Fruit fly (Drosophila melanogaster): ENCODE measurements around the gene mura.

Gene mura

dm6 chr3R:9586663-9587248 is 35.1 kb upstream of the mura start, which contains the start of gene P58IPK (continued):
- TF ChIP-seq CG13287 (GFP tag; IDR thresholded peaks at IDR 0.05; ENCODE audit: partially characterized antibody) (peak; percentile 97), CG12659 (GFP tag; optimal IDR thresholded peaks at IDR 0.05) (peak; percentile 83), CG18262 (tag; optimal IDR thresholded peaks at IDR 0.05) (peak; percentile 35), CG8388 (GFP tag; optimal IDR thresholded peaks at IDR 0.05) (peak; percentile 27), Camta (GFP tag; optimal IDR thresholded peaks at IDR 0.05) (peak; percentile 41), CG11696 (GFP tag; IDR thresholded peaks at IDR 0.05) (no peak), CG2678 (tag; optimal IDR thresholded peaks at IDR 0.05) (no peak), jing (GFP tag; optimal IDR thresholded peaks at IDR 0.05) (no peak), CG12071 (GFP tag; optimal IDR thresholded peaks at IDR 0.05) (no peak), cg (GFP tag; optimal IDR thresholded peaks at IDR 0.05) (no peak), Dbx (GFP tag; IDR thresholded peaks at IDR 0.05) (peak; percentile 65), CG3995 (GFP tag; optimal IDR thresholded peaks at IDR 0.05) (peak; percentile 100), schlank (tag; optimal IDR thresholded peaks at IDR 0.05) (peak; percentile 25), CG15479 (GFP tag; optimal IDR thresholded peaks at IDR 0.05) (no peak), CG18599 (GFP tag; optimal IDR thresholded peaks at IDR 0.05) (peak; percentile 54), NC2α (GFP tag; optimal IDR thresholded peaks at IDR 0.05) (peak; percentile 28), slou (GFP tag; optimal IDR thresholded peaks at IDR 0.05) (no peak), CG5245 (GFP tag; optimal IDR thresholded peaks at IDR 0.05) (peak; percentile 30), pzg (GFP tag; optimal IDR thresholded peaks at IDR 0.05) (peak; percentile 92), CG17912 (GFP tag; optimal IDR thresholded peaks at IDR 0.05) (no peak), chn (GFP tag; optimal IDR thresholded peaks at IDR 0.05) (peak; percentile 66), TFAM (GFP tag; optimal IDR thresholded peaks at IDR 0.05) (no peak), corto (GFP tag; optimal IDR thresholded peaks at IDR 0.05) (no peak), CG9437 (GFP tag; optimal IDR thresholded peaks at IDR 0.05) (peak; percentile 26), Dll (GFP tag; IDR thresholded peaks at IDR 0.05; ENCODE audit: partially characterized antibody) (peak; percentile 94), CG11723 (GFP tag; optimal IDR thresholded peaks at IDR 0.05) (peak; percentile 37), bcd (GFP tag; optimal IDR thresholded peaks at IDR 0.05) (peak; percentile 58), tx (GFP tag; optimal IDR thresholded peaks at IDR 0.05) (peak; percentile 71), Xrp1 (GFP tag; IDR thresholded peaks at IDR 0.05) (peak; percentile 64), twi (tag; optimal IDR thresholded peaks at IDR 0.05) (peak; percentile 31), CG12299 (tag; optimal IDR thresholded peaks at IDR 0.05) (peak; percentile 26), CG30431 (GFP tag; optimal IDR thresholded peaks at IDR 0.05) (peak; percentile 1), Stat92E (GFP tag; optimal IDR thresholded peaks at IDR 0.05) (no peak), lab (GFP tag; optimal IDR thresholded peaks at IDR 0.05) (peak; percentile 40), HLH4C (GFP tag; IDR thresholded peaks at IDR 0.05; ENCODE audit: partially characterized antibody) (peak; percentile 89), GATAe (GFP tag; conservative IDR thresholded peaks at IDR 0.05) (no peak), caup (GFP tag; optimal IDR thresholded peaks at IDR 0.05; ENCODE audit: severe bottlenecking) (peak; percentile 40), CG4617 (GFP tag; optimal IDR thresholded peaks at IDR 0.05; ENCODE audit: borderline replicate concordance) (peak; percentile 79), en (GFP tag; optimal IDR thresholded peaks at IDR 0.05) (peak; percentile 14), CG34422 (GFP tag; IDR thresholded peaks at IDR 0.05) (peak; percentile 85), zen (tag; optimal IDR thresholded peaks at IDR 0.05) (no peak), vvl (GFP tag; IDR thresholded peaks at IDR 0.05) (peak; percentile 81), Sin3A (optimal IDR thresholded peaks at IDR 0.05) (peak; percentile 82), bab2 (GFP tag; optimal IDR thresholded peaks at IDR 0.05) (peak; percentile 70), CG1832 (GFP tag; optimal IDR thresholded peaks at IDR 0.05) (no peak), Hand (GFP tag; optimal IDR thresholded peaks at IDR 0.05) (no peak), CG1647 (GFP tag; optimal IDR thresholded peaks at IDR 0.05) (peak; percentile 57), CG5953 (GFP tag; IDR thresholded peaks at IDR 0.05) (no peak), E2f1 (GFP tag; IDR thresholded peaks at IDR 0.05) (0 out of 2 replicates have a peak, but pooled peaks have one; percentile 21)
